Worm (Caenorhabditis elegans): ENCODE results near the gene C10A4.7.

DNA sequence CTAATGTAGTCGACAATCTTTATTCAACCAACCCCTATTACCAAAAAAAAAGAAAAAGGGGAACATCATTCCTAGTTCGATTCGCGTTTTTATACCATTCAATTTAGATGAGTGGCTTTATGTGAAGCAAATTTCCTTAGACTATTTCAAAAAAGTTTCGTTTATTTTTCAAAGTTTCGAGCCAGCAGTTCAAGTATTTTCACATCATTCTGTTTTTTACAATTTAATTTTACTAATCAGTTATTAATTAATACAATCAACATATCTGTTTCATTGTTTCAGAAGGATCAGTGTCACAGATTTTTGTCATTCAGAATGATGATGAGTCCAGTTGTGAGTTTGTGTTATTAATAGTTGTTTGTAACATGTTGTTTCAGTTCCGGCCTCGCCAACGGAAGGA, 5.4 kb downstream of the C10A4.7 start, which contains the start of gene C10A4.2:
- TF ChIP-seq unc-39 (tag; optimal IDR thresholded peaks at IDR 0.05) (no peak), lin-13 (tag; optimal IDR thresholded peaks at IDR 0.05) (no peak), flh-1 (GFP tag; optimal IDR thresholded peaks at IDR 0.05) (no peak), M03D4.4 (tag; optimal IDR thresholded peaks at IDR 0.05) (no peak)

All from whole organism, mixed stage, embryonic.